Worm (Caenorhabditis elegans): ENCODE measurements around the gene gap-2.
A peak's percentile ranks its signal among the peaks of the same experiment; 100 is the strongest.
"Not testable (repeated sequence)": the region's sequence is repeated elsewhere in the genome, so short reads cannot be mapped to it uniquely, and the experiment has no call there.

gap-2 gene

ce11 chrX:9458142-9458541 lies 14.1 kb upstream of the gap-2 start, which contains the start of gene tba-8:
Gene tba-8 (minus strand): TSS chrX:9458348.
- TF ChIP-seq nhr-237 (tag; optimal IDR thresholded peaks at IDR 0.05) (no peak), elt-1 (tag; optimal IDR thresholded peaks at IDR 0.05) (peak; percentile 61), nhr-23 (tag; optimal IDR thresholded peaks at IDR 0.05) (peak; percentile 9)

ce11 chrX:9460834-9461233 lies 11.4 kb upstream of the gap-2 start, which contains the start of gene ZK899.5:
Gene ZK899.5 (minus strand): TSS chrX:9460934.
- not testable (repeated sequence) for TF ChIP-seq pqm-1, egl-27, nhr-12 (tag; optimal IDR thresholded peaks at IDR 0.05)

- TF ChIP-seq nhr-77, skn-1, nhr-237 (tag; optimal IDR thresholded peaks at IDR 0.05): not testable (repeated sequence)
Observed at ce11 chrX:9463045-9463444, 9.2 kb upstream of the gap-2 start, which contains the start of gene ZK899.6. Gene ZK899.6 (plus strand): TSS chrX:9463345.

- TF ChIP-seq mdl-1 (tag; optimal IDR thresholded peaks at IDR 0.05) (peak; percentile 79), egl-27 (tag; optimal IDR thresholded peaks at IDR 0.05) (peak; percentile 93), nhr-11 (tag; optimal IDR thresholded peaks at IDR 0.05) (peak; percentile 98), zag-1 (tag; optimal IDR thresholded peaks at IDR 0.05) (peak; percentile 93), unc-39 (tag; optimal IDR thresholded peaks at IDR 0.05) (peak; percentile 75), eor-1 (tag; optimal IDR thresholded peaks at IDR 0.05) (peak in 1 of 2 experiments; percentile 82), pha-4 (tag; optimal IDR thresholded peaks at IDR 0.05) (peak; percentile 99), nhr-67 (tag; optimal IDR thresholded peaks at IDR 0.05) (peak; percentile 51), ztf-11 (tag; optimal IDR thresholded peaks at IDR 0.05) (peak; percentile 72), aly-2 (tag; optimal IDR thresholded peaks at IDR 0.05) (peak; percentile 99), nhr-23 (tag; optimal IDR thresholded peaks at IDR 0.05) (peak; percentile 99), daf-12 (tag; optimal IDR thresholded peaks at IDR 0.05) (peak; percentile 88), nhr-77 (tag; optimal IDR thresholded peaks at IDR 0.05) (peak; percentile 99), elt-2 (tag; optimal IDR thresholded peaks at IDR 0.05) (peak; percentile 90), ztf-4 (tag; optimal IDR thresholded peaks at IDR 0.05) (peak; percentile 91), nhr-28 (tag; optimal IDR thresholded peaks at IDR 0.05) (peak; percentile 100), hmg-11 (tag; optimal IDR thresholded peaks at IDR 0.05) (peak; percentile 99), lin-15B (tag; optimal IDR thresholded peaks at IDR 0.05) (peak; percentile 63), ZK546.5 (tag; optimal IDR thresholded peaks at IDR 0.05) (peak; percentile 75), fkh-10 (GFP tag; optimal IDR thresholded peaks at IDR 0.05) (peak; percentile 100), jun-1 (tag; optimal IDR thresholded peaks at IDR 0.05) (peak; percentile 100), tbx-2 (tag; optimal IDR thresholded peaks at IDR 0.05) (peak; percentile 99), lsy-12 (tag; optimal IDR thresholded peaks at IDR 0.05) (peak; percentile 97), ceh-9 (tag; optimal IDR thresholded peaks at IDR 0.05) (no peak), skn-1 (tag; optimal IDR thresholded peaks at IDR 0.05) (peak; percentile 99), nhr-237 (tag; optimal IDR thresholded peaks at IDR 0.05) (peak; percentile 98), ceh-16 (tag; optimal IDR thresholded peaks at IDR 0.05) (peak; percentile 82), ceh-28 (tag; optimal IDR thresholded peaks at IDR 0.05) (peak; percentile 100), pqm-1 (tag; optimal IDR thresholded peaks at IDR 0.05) (peak; percentile 90), nfya-1 (tag; optimal IDR thresholded peaks at IDR 0.05; ENCODE audit: insufficient read depth) (peak; percentile 98), nhr-43 (tag; optimal IDR thresholded peaks at IDR 0.05; ENCODE audit: poor library complexity, severe bottlenecking) (peak; percentile 99), R02D3.7 (tag; optimal IDR thresholded peaks at IDR 0.05) (peak; percentile 94), unc-62 (GFP tag; optimal IDR thresholded peaks at IDR 0.05) (peak; percentile 97), snpc-4 (tag; optimal IDR thresholded peaks at IDR 0.05) (peak; percentile 94), ceh-82 (tag; optimal IDR thresholded peaks at IDR 0.05) (peak; percentile 97), elt-1 (tag; optimal IDR thresholded peaks at IDR 0.05) (peak; percentile 89), nhr-25 (tag; optimal IDR thresholded peaks at IDR 0.05) (peak; percentile 96), elt-3 (tag; optimal IDR thresholded peaks at IDR 0.05) (peak; percentile 96 to 98 (median 97)), lin-39 (tag; optimal IDR thresholded peaks at IDR 0.05) (peak; percentile 96), fos-1 (tag; optimal IDR thresholded peaks at IDR 0.05) (peak; percentile 97), mml-1 (tag; optimal IDR thresholded peaks at IDR 0.05) (no peak), fkh-2 (tag; optimal IDR thresholded peaks at IDR 0.05) (peak; percentile 99), ama-1 (optimal IDR thresholded peaks at IDR 0.05) (no peak), sea-2 (GFP tag; optimal IDR thresholded peaks at IDR 0.05) (peak; percentile 3), nhr-12 (tag; optimal IDR thresholded peaks at IDR 0.05) (peak; percentile 28), nhr-76 (tag; optimal IDR thresholded peaks at IDR 0.05) (peak; percentile 89)
Observed at ce11 chrX:9465722-9466132, 6.5 kb upstream of the gap-2 start.
